Fruit fly (Drosophila melanogaster) whole organism, wandering third instar larva: ENCODE measurements around the gene loqs.

Experiments
- Abd-B ChIP-seq: fragments of >200 bp; optimal IDR thresholded peaks from 2 replicates; lab custom pipeline; 2017; ENCODE audit warnings: missing biosample characterization, missing genetic modification characterization
- CG32264 ChIP-seq: fragments of 200-800 bp; sonication (Bioruptor generic); optimal IDR thresholded peaks from 2 replicates; lab custom pipeline; 2016; ENCODE audit warnings: missing biosample characterization, missing genetic modification characterization
- CG9705 ChIP-seq: fragments of 200-800 bp; sonication (Bioruptor generic); optimal IDR thresholded peaks from 2 replicates; lab custom pipeline; 2018; ENCODE audit warnings: missing biosample characterization, mild to moderate bottlenecking, missing genetic modification characterization
- CrebA ChIP-seq: fragments of 200-800 bp; sonication (Bioruptor generic); optimal IDR thresholded peaks from 2 replicates; lab custom pipeline; 2016; ENCODE audit warnings: missing biosample characterization, mild to moderate bottlenecking, missing genetic modification characterization, borderline replicate concordance
- Dfd ChIP-seq: fragments of >200 bp; optimal IDR thresholded peaks from 2 replicates; lab custom pipeline; 2017; ENCODE audit warnings: missing biosample characterization, missing genetic modification characterization
- Dif ChIP-seq: fragments of 200-275, 200-300 bp; sonication (Bioruptor generic); optimal IDR thresholded peaks from 2 replicates; lab custom pipeline; 2018; ENCODE audit warnings: missing biosample characterization, missing genetic modification characterization; ENCODE audit not compliant: partially characterized antibody
- GATAd ChIP-seq: sonication (Bioruptor generic); optimal IDR thresholded peaks from 2 replicates; lab custom pipeline; 2016; ENCODE audit warnings: missing biosample characterization, missing genetic modification characterization
- HLH106 ChIP-seq: fragments of 200-800 bp; optimal IDR thresholded peaks from 3 replicates; lab custom pipeline; 2019; ENCODE audit warnings: missing biosample characterization, mild to moderate bottlenecking, missing genetic modification characterization, moderate library complexity
- Hnf4 ChIP-seq: fragments of 200-800 bp; sonication (Bioruptor generic); optimal IDR thresholded peaks from 2 replicates; lab custom pipeline; 2016; ENCODE audit warnings: missing biosample characterization, mild to moderate bottlenecking, missing genetic modification characterization
- Hr78 ChIP-seq: fragments of >200 bp; optimal IDR thresholded peaks from 2 replicates; lab custom pipeline; 2017; ENCODE audit warnings: missing biosample characterization, missing genetic modification characterization
- Hr83 ChIP-seq: fragments of 200-300 bp; sonication (Bioruptor generic); optimal IDR thresholded peaks from 2 replicates; lab custom pipeline; 2016; ENCODE audit warnings: missing biosample characterization, mild to moderate bottlenecking, missing genetic modification characterization, moderate library complexity; ENCODE audit not compliant: poor library complexity, severe bottlenecking
- Jra ChIP-seq: sonication (Bioruptor generic); optimal IDR thresholded peaks from 2 replicates; lab custom pipeline; 2016; ENCODE audit warnings: missing biosample characterization, missing genetic modification characterization
- Mio ChIP-seq: sonication (Bioruptor generic); optimal IDR thresholded peaks from 2 replicates; lab custom pipeline; 2016; ENCODE audit warnings: missing biosample characterization, missing genetic modification characterization
- Myc ChIP-seq: fragments of >200 bp; optimal IDR thresholded peaks from 2 replicates; lab custom pipeline; 2017
- N ChIP-seq: fragments of >200 bp; optimal IDR thresholded peaks from 2 replicates; lab custom pipeline; 2018; ENCODE audit warnings: missing biosample characterization, missing external identifiers, missing genetic modification characterization
- OdsH ChIP-seq: fragments of 200-800 bp; sonication (Bioruptor generic); optimal IDR thresholded peaks from 2 replicates; lab custom pipeline; 2016; ENCODE audit warnings: missing biosample characterization, mild to moderate bottlenecking, missing genetic modification characterization
- Rel ChIP-seq, 2 experiments: fragments of 200-800 bp; sonication (Bioruptor generic) in 1 of 2; optimal IDR thresholded peaks; 2 replicates in 1 of 2; 3 replicates in 1 of 2; lab custom pipeline; 2016 to 2019; ENCODE audit warnings: mild to moderate bottlenecking in 2 of 2, missing biosample characterization in 2 of 2, missing genetic modification characterization in 2 of 2, moderate library complexity in 1 of 2
- Sp1 ChIP-seq: fragments of 200-800 bp; sonication (Bioruptor generic); optimal IDR thresholded peaks from 3 replicates; lab custom pipeline; 2019; ENCODE audit warnings: missing biosample characterization, mild to moderate bottlenecking, missing genetic modification characterization, moderate library complexity
- Vsx2 ChIP-seq: fragments of 200-300, 225-300 bp; sonication (Bioruptor generic); optimal IDR thresholded peaks from 2 replicates; lab custom pipeline; 2018; ENCODE audit warnings: missing biosample characterization, missing genetic modification characterization; ENCODE audit not compliant: partially characterized antibody
- br ChIP-seq: fragments of 200-800 bp; sonication (Bioruptor generic); optimal IDR thresholded peaks from 2 replicates; lab custom pipeline; 2016; ENCODE audit warnings: missing biosample characterization, missing genetic modification characterization
- brk ChIP-seq: fragments of 200-800 bp; sonication (Bioruptor generic); optimal IDR thresholded peaks from 2 replicates; lab custom pipeline; 2016; ENCODE audit warnings: missing biosample characterization, mild to moderate bottlenecking, missing genetic modification characterization
- dl ChIP-seq, 2 experiments: fragments of 175-275, 200-275 bp in 1 of 2; fragments of 200-275 bp in 1 of 2; sonication (Bioruptor generic); optimal IDR thresholded peaks; lab custom pipeline; 2018; ENCODE audit warnings: mild to moderate bottlenecking in 2 of 2, missing biosample characterization in 2 of 2, missing genetic modification characterization in 2 of 2, moderate library complexity in 2 of 2; ENCODE audit not compliant: partially characterized antibody in 2 of 2, insufficient read depth in 1 of 2
- dmrt93B ChIP-seq: fragments of 200-800 bp; sonication (Bioruptor generic); optimal IDR thresholded peaks from 2 replicates; lab custom pipeline; 2018; ENCODE audit warnings: missing biosample characterization, mild to moderate bottlenecking, missing genetic modification characterization
- dsf ChIP-seq: sonication (Bioruptor generic); optimal IDR thresholded peaks from 2 replicates; lab custom pipeline; 2016; ENCODE audit warnings: missing biosample characterization, missing genetic modification characterization, borderline replicate concordance
- ey ChIP-seq: fragments of 200-800 bp; sonication (Bioruptor generic); optimal IDR thresholded peaks from 2 replicates; lab custom pipeline; 2016; ENCODE audit warnings: missing biosample characterization, missing genetic modification characterization
- foxo ChIP-seq, 2 experiments: fragments of 200-800 bp; sonication (Bioruptor generic); optimal IDR thresholded peaks; 2 replicates in 1 of 2; 3 replicates in 1 of 2; lab custom pipeline; 2016 to 2017; ENCODE audit warnings: missing biosample characterization in 2 of 2, missing genetic modification characterization in 2 of 2
- fru ChIP-seq: fragments of 200-800 bp; sonication (Bioruptor generic); optimal IDR thresholded peaks from 3 replicates; lab custom pipeline; 2016; ENCODE audit warnings: missing biosample characterization, mild to moderate bottlenecking, missing genetic modification characterization
- h ChIP-seq: fragments of 200-800 bp; sonication (Bioruptor generic); optimal IDR thresholded peaks from 3 replicates; lab custom pipeline; 2016; ENCODE audit warnings: missing biosample characterization, mild to moderate bottlenecking, missing genetic modification characterization
- jim ChIP-seq: fragments of 175-275, 200-325 bp; sonication (Bioruptor generic); optimal IDR thresholded peaks from 2 replicates; lab custom pipeline; 2016; ENCODE audit warnings: missing biosample characterization, mild to moderate bottlenecking, missing genetic modification characterization
- lola ChIP-seq: fragments of >200 bp; optimal IDR thresholded peaks from 2 replicates; lab custom pipeline; 2017; ENCODE audit warnings: missing biosample characterization, missing genetic modification characterization
- pan ChIP-seq: fragments of >200 bp; optimal IDR thresholded peaks from 2 replicates; lab custom pipeline; 2017
- psq ChIP-seq: fragments of 200-800 bp; sonication (Bioruptor generic); optimal IDR thresholded peaks from 3 replicates; lab custom pipeline; 2017; ENCODE audit warnings: missing biosample characterization, mild to moderate bottlenecking, missing genetic modification characterization, moderate library complexity
- rgr ChIP-seq: fragments of 200-800 bp; sonication (Bioruptor generic); optimal IDR thresholded peaks from 3 replicates; lab custom pipeline; 2016; ENCODE audit warnings: missing biosample characterization, mild to moderate bottlenecking, missing genetic modification characterization
- sage ChIP-seq: fragments of 200-800 bp; sonication (Bioruptor generic); optimal IDR thresholded peaks from 2 replicates; lab custom pipeline; 2016; ENCODE audit warnings: missing biosample characterization, mild to moderate bottlenecking, missing genetic modification characterization
- sv ChIP-seq: fragments of 200-800 bp; sonication (Bioruptor generic); optimal IDR thresholded peaks from 3 replicates; lab custom pipeline; 2016; ENCODE audit warnings: missing biosample characterization, missing genetic modification characterization
- tai ChIP-seq: sonication (Bioruptor generic); optimal IDR thresholded peaks from 2 replicates; lab custom pipeline; 2016; ENCODE audit warnings: missing biosample characterization, missing genetic modification characterization
- usp ChIP-seq: fragments of >200 bp; optimal IDR thresholded peaks from 2 replicates; lab custom pipeline; 2017; ENCODE audit warnings: missing biosample characterization, missing genetic modification characterization
- woc ChIP-seq: sonication (Bioruptor generic); optimal IDR thresholded peaks from 2 replicates; lab custom pipeline; 2016; ENCODE audit warnings: missing biosample characterization, mild to moderate bottlenecking, missing genetic modification characterization

loqs gene

DNA sequence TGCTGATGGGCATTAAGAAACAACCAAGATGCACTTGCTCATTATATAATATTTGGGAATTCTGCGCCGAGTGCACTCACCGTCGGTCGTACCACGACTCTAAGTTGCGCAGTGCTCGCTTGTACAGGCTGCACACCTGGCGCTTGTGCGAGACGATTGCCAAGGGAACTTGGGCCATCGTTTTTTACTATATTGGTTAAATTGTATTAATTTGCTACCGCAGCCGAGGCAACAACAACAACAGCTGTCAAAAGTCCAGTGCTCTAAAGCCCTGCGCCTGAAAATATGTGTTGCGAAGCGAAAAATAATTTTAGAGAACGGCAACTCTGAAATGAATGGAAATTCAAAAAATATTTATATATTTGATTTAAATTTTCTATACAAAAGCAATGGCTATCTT, 11.7 kb upstream of the loqs start, which contains the start of gene ND-B22:
Gene ND-B22, minus strand, starts transcription at position 349 of the 400 bp plus-strand sequence.
- TF ChIP-seq dl (GFP tag; optimal IDR thresholded peaks at IDR 0.05; lab: Kevin White, UChicago; ENCODE audit: insufficient read depth in 1 of 2, partially characterized antibody in 2 of 2): no peak
- peak; percentile 28 for TF ChIP-seq Sp1
- TF ChIP-seq GATAd (GFP tag; lab: Kevin White, UChicago): peak; percentile 16
- TF ChIP-seq HLH106 (tag; lab: Kevin White, UChicago): peak; percentile 46
- TF ChIP-seq Dif (GFP tag; lab: Kevin White, UChicago): no peak
- peak; percentile 80 for TF ChIP-seq Hnf4 (GFP tag; lab: Kevin White, UChicago)
- no peak for TF ChIP-seq jim (GFP tag; lab: Kevin White, UChicago)
- peak; percentile 19 for TF ChIP-seq dsf (GFP tag; lab: Kevin White, UChicago)
- TF ChIP-seq usp (GFP tag; lab: Kevin White, UChicago): no peak
- no peak for TF ChIP-seq Abd-B
- peak; percentile 23 for TF ChIP-seq ey (GFP tag; lab: Kevin White, UChicago)
- TF ChIP-seq brk (GFP tag; lab: Kevin White, UChicago): no peak
- TF ChIP-seq Mio (GFP tag; lab: Kevin White, UChicago): no peak
- peak; percentile 69 for TF ChIP-seq h (GFP tag; lab: Kevin White, UChicago)
- TF ChIP-seq Vsx2: no peak
- TF ChIP-seq tai (GFP tag; lab: Kevin White, UChicago): no peak
- peak; percentile 19 for TF ChIP-seq woc (GFP tag; lab: Kevin White, UChicago)
- no peak for TF ChIP-seq lola (GFP tag; lab: Kevin White, UChicago)
- TF ChIP-seq foxo (GFP tag; optimal IDR thresholded peaks at IDR 0.05; lab: Kevin White, UChicago): peak in 1 of 2 experiments; percentile 65
- TF ChIP-seq N (GFP tag; lab: Kevin White, UChicago): no peak
- TF ChIP-seq CG32264 (GFP tag; lab: Kevin White, UChicago): no peak
- TF ChIP-seq rgr (GFP tag; lab: Kevin White, UChicago): peak; percentile 75
- no peak for TF ChIP-seq dmrt93B (GFP tag; lab: Kevin White, UChicago)
- no peak for TF ChIP-seq Dfd (GFP tag; lab: Kevin White, UChicago)
- TF ChIP-seq CrebA (GFP tag; lab: Kevin White, UChicago): no peak
- peak; percentile 40 for TF ChIP-seq br (GFP tag; lab: Kevin White, UChicago)
- TF ChIP-seq OdsH: peak; percentile 28
- TF ChIP-seq Rel (GFP tag; optimal IDR thresholded peaks at IDR 0.05; lab: Kevin White, UChicago): no peak
- TF ChIP-seq Rel (tag; optimal IDR thresholded peaks at IDR 0.05; lab: Kevin White, UChicago): no peak
- TF ChIP-seq Myc: no peak
- no peak for TF ChIP-seq pan
- TF ChIP-seq Hr78 (GFP tag; lab: Kevin White, UChicago): no peak
- peak; percentile 50 for TF ChIP-seq sage (GFP tag; lab: Kevin White, UChicago)
- TF ChIP-seq fru: peak; percentile 30
- TF ChIP-seq sv: peak; percentile 26
- TF ChIP-seq Hr83 (GFP tag; lab: Kevin White, UChicago): peak; percentile 86
- TF ChIP-seq Jra (GFP tag; lab: Kevin White, UChicago): peak; percentile 47
- peak; percentile 42 for TF ChIP-seq CG9705 (GFP tag; lab: Kevin White, UChicago)
- peak; percentile 29 for TF ChIP-seq psq (GFP tag; lab: Kevin White, UChicago)
- TF ChIP-seq, all 38 proteins: peak for 19

DNA sequence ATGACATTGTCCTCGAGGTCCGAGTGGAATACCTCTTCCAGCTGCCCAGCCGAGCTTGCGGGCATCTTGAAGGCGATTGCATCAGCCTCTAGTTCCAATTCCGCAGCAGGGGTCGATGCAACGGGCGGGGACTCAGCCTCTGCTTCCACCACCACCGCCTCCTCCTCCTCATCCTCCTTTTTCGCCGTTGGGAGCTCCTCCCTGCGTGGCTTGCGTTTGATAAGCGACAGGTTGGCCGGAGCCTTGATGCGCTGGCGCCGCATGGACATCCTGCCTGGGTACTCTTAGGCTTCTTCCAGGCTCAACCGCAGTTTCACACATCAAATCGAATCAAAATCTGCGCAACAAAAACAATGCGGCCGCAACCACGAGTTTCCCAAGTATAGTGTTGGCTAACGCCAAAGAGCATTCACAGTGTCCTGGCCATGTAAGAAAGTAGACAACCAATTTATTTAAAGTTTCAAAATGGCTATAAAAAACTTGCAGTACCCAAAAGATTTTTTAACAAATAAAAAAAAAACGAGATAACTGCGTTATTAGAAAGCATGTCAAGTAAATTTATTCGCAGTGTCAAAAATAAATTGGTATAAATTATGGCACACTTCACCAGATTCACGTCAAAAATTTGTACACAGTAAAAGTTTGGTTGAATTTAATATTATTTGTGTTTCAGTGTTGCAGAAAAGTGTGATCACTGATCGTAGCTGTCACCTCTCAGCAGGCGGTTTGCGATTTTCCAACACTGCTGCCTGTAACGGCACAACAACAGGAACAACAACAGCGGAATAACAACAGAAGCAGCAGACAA, 8.8 kb upstream of the loqs start, which contains the start of the genes Bdp1 and CG6565:
Gene Bdp1, minus strand, starts transcription at position 456 of the 808 bp plus-strand sequence.
Gene CG6565, plus strand, starts transcription at position 585 of the 808 bp plus-strand sequence.
- TF ChIP-seq Vsx2 (no peak), Rel (GFP tag; optimal IDR thresholded peaks at IDR 0.05; lab: Kevin White, UChicago) (no peak), Rel (tag; optimal IDR thresholded peaks at IDR 0.05; lab: Kevin White, UChicago) (peak; percentile 69), Sp1 (peak; percentile 95), Dfd (GFP tag; lab: Kevin White, UChicago) (no peak), psq (GFP tag; lab: Kevin White, UChicago) (peak; percentile 94), sv (peak; percentile 99), pan (no peak), br (GFP tag; lab: Kevin White, UChicago) (peak; percentile 97), Myc (peak; percentile 92), HLH106 (tag; lab: Kevin White, UChicago) (peak; percentile 96), jim (GFP tag; lab: Kevin White, UChicago) (peak; percentile 62), brk (GFP tag; lab: Kevin White, UChicago) (no peak), tai (GFP tag; lab: Kevin White, UChicago) (no peak), woc (GFP tag; lab: Kevin White, UChicago) (peak; percentile 99), Mio (GFP tag; lab: Kevin White, UChicago) (peak; percentile 77), CG32264 (GFP tag; lab: Kevin White, UChicago) (peak; percentile 89), Hr83 (GFP tag; lab: Kevin White, UChicago) (peak; percentile 19), Abd-B (no peak), h (GFP tag; lab: Kevin White, UChicago) (peak; percentile 98), CG9705 (GFP tag; lab: Kevin White, UChicago) (peak; percentile 96), Jra (GFP tag; lab: Kevin White, UChicago) (peak; percentile 98), Hnf4 (GFP tag; lab: Kevin White, UChicago) (peak; percentile 96), N (GFP tag; lab: Kevin White, UChicago) (no peak), OdsH (peak; percentile 96), ey (GFP tag; lab: Kevin White, UChicago) (peak; percentile 98), Dif (GFP tag; lab: Kevin White, UChicago) (no peak), dmrt93B (GFP tag; lab: Kevin White, UChicago) (peak; percentile 98), dsf (GFP tag; lab: Kevin White, UChicago) (peak; percentile 96), fru (peak; percentile 98), Hr78 (GFP tag; lab: Kevin White, UChicago) (no peak), foxo (GFP tag; optimal IDR thresholded peaks at IDR 0.05; lab: Kevin White, UChicago) (peak; percentile 78 to 98), rgr (GFP tag; lab: Kevin White, UChicago) (peak; percentile 97), GATAd (GFP tag; lab: Kevin White, UChicago) (peak; percentile 93), sage (GFP tag; lab: Kevin White, UChicago) (no peak)
